Worm (Caenorhabditis elegans) whole organism, early embryonic: ENCODE results near the gene C54D10.9.

Experiments
- B0310.2 ChIP-seq: sonication (generic microtip); optimal IDR thresholded peaks from 2 replicates; lab custom pipeline; 2016; ENCODE audit warnings: mild to moderate bottlenecking, missing genetic modification characterization, missing compliant biosample characterization
- F13C5.2 ChIP-seq: sonication (generic microtip); optimal IDR thresholded peaks from 2 replicates; lab custom pipeline; 2017; ENCODE audit warnings: mild to moderate bottlenecking, missing genetic modification characterization, inconsistent platforms, missing compliant biosample characterization
- aly-1 ChIP-seq: sonication (generic microtip); optimal IDR thresholded peaks from 2 replicates; lab custom pipeline; 2016; ENCODE audit warnings: missing genetic modification characterization, missing compliant biosample characterization
- ama-1 ChIP-seq: fragments of 150-350 bp; optimal IDR thresholded peaks from 2 replicates; lab custom pipeline; 2014
- ceh-13 ChIP-seq: fragments of 200-800 bp; sonication (Bioruptor generic); optimal IDR thresholded peaks from 2 replicates; lab custom pipeline; 2018; ENCODE audit warnings: mild to moderate bottlenecking, missing genetic modification characterization, missing compliant biosample characterization
- ceh-36 ChIP-seq: sonication (generic microtip); optimal IDR thresholded peaks from 2 replicates; lab custom pipeline; 2016; ENCODE audit warnings: missing genetic modification characterization, inconsistent platforms, missing compliant biosample characterization
- ets-7 ChIP-seq: sonication (generic microtip); optimal IDR thresholded peaks from 2 replicates; lab custom pipeline; 2016; ENCODE audit warnings: missing genotype, missing genetic modification characterization, missing compliant biosample characterization
- flt-1 ChIP-seq: fragments of 200-800 bp; sonication (Bioruptor generic); IDR thresholded peaks from 2 replicates; pipeline ENCODE4 v1.3.6; 2022; ENCODE audit warnings: missing genetic modification characterization, missing compliant biosample characterization
- hmbx-1 ChIP-seq: sonication (generic microtip); optimal IDR thresholded peaks from 2 replicates; lab custom pipeline; 2016; ENCODE audit warnings: mild to moderate bottlenecking, missing genetic modification characterization, missing compliant biosample characterization
- hmg-4 ChIP-seq: fragments of 200-800 bp; sonication (Bioruptor generic); optimal IDR thresholded peaks from 2 replicates; lab custom pipeline; 2018; ENCODE audit warnings: mild to moderate bottlenecking, missing genetic modification characterization, missing compliant biosample characterization
- hnd-1 ChIP-seq: sonication (generic microtip); optimal IDR thresholded peaks from 2 replicates; lab custom pipeline; 2016; ENCODE audit warnings: missing genetic modification characterization, missing compliant biosample characterization
- pes-1 ChIP-seq: fragments of 200-800 bp; sonication (Bioruptor generic); IDR thresholded peaks from 2 replicates; pipeline ENCODE4 v1.3.6; 2022; ENCODE audit warnings: missing genetic modification reagents, missing genetic modification characterization, missing compliant biosample characterization
- scrt-1 ChIP-seq: fragments of 200-800 bp; sonication (Bioruptor generic); IDR thresholded peaks from 2 replicates; pipeline ENCODE4 v1.3.6; 2022; ENCODE audit warnings: missing genetic modification characterization, missing compliant biosample characterization
- sea-1 ChIP-seq: fragments of 200-800 bp; sonication (Bioruptor generic); conservative IDR thresholded peaks from 2 replicates; pipeline ENCODE4 v1.3.6; 2022; ENCODE audit warnings: missing genetic modification characterization, missing compliant biosample characterization
- tbx-11 ChIP-seq: fragments of 200-800 bp; sonication (Bioruptor generic); IDR thresholded peaks from 2 replicates; pipeline ENCODE4 v1.3.6; 2022; ENCODE audit warnings: missing genetic modification characterization, missing compliant biosample characterization
- tbx-37 ChIP-seq: fragments of 200-800 bp; sonication (Bioruptor generic); conservative IDR thresholded peaks from 2 replicates; pipeline ENCODE4 v1.3.6; 2022; ENCODE audit warnings: missing genetic modification reagents, missing genetic modification characterization, missing compliant biosample characterization
- tra-4 ChIP-seq: sonication (generic microtip); optimal IDR thresholded peaks from 2 replicates; lab custom pipeline; 2017; ENCODE audit warnings: missing genetic modification characterization, missing compliant biosample characterization

C54D10.9 gene

DNA sequence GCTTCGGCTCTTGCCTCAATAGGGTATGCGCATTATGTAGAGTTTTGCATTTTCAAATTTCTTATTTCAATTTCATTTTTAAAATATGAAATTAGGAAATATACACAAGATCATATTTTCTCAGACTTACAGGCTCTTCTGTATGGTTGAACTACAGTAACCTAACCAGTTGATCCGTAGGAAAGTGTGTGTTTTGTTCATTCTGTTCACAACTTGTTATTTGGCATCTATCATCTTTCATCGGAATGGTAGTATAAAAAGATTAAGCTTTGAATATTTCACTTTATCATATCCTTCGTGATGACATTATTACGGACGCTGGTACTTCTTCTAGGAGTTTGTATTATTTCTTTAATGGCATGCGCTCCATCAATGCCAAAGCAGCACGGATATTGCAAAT is 41.0 kb upstream of the C54D10.9 start, which contains the start of gene K01D12.10:
TSS of gene K01D12.10 (plus strand) at position 301 of the 400 bp plus-strand sequence.
- TF ChIP-seq pes-1 (GFP tag; lab: Robert Waterston, UW) (no peak), hnd-1 (tag; lab: Kevin White, UChicago) (no peak), hmbx-1 (no peak), scrt-1 (GFP tag; lab: Robert Waterston, UW) (no peak), F13C5.2 (tag; lab: Kevin White, UChicago) (no peak), tbx-11 (GFP tag; lab: Robert Waterston, UW) (no peak), ama-1 (no peak), sea-1 (GFP tag; lab: Robert Waterston, UW) (no peak), aly-1 (tag; lab: Kevin White, UChicago) (no peak), ceh-36 (tag; lab: Kevin White, UChicago) (no peak), tbx-37 (GFP tag; lab: Robert Waterston, UW) (no peak), B0310.2 (tag; lab: Kevin White, UChicago) (no peak), flt-1 (no peak), tra-4 (tag; lab: Kevin White, UChicago) (no peak), ets-7 (no peak)

DNA sequence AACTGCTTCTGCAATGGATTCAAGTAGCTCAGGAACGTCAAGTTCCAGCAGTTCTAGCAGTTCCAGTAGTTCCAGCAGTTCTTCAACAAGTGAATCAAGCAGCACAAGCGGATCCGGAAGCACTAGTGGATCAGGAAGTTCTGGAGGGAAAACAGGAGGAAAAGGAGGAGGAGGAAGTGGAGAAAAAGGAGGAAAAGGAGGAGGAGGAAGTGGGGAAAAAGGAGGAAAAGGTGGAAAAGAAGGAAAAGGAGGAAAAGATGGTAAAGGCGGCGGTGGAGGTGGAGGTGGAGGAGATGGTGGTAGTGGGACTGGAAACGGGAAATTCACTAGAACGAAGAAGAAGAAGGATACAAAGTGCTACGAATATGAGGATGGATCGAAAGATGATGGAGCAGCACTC is 40.4 kb upstream of the C54D10.9 start:
- TF ChIP-seq hnd-1 (tag; lab: Kevin White, UChicago) (no peak), scrt-1 (GFP tag; lab: Robert Waterston, UW) (no peak), hmbx-1 (no peak), ets-7 (no peak), ceh-36 (tag; lab: Kevin White, UChicago) (no peak), tbx-11 (GFP tag; lab: Robert Waterston, UW) (no peak), B0310.2 (tag; lab: Kevin White, UChicago) (no peak), tbx-37 (GFP tag; lab: Robert Waterston, UW) (no peak), flt-1 (no peak), pes-1 (GFP tag; lab: Robert Waterston, UW) (no peak), tra-4 (tag; lab: Kevin White, UChicago) (no peak), hmg-4 (GFP tag; lab: Kevin White, UChicago) (no peak), aly-1 (tag; lab: Kevin White, UChicago) (no peak), ama-1 (no peak), sea-1 (GFP tag; lab: Robert Waterston, UW) (no peak), F13C5.2 (tag; lab: Kevin White, UChicago) (no peak), ceh-13 (no peak)

DNA sequence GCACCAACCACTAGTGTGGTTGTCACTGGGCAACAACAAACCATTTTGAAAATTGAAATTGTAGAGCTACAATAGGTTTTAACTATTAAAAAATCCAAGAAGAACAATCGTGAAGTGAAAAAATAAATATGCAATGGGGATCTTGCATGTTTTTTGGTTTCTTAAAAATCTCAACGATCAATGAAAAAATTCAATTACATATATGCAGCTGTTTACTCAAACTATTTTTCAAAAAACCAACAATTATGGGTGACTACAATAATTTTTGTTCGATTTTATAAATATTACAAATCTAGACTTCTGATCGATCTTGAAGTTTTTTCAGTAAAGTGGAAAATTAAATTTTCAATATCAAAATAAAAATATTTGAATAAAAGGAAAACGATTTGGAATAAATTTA is 38.4 kb upstream of the C54D10.9 start, which contains the start of gene cdr-4:
TSS of gene cdr-4 (minus strand) at position 101 of the 400 bp plus-strand sequence.
- TF ChIP-seq ets-7: no peak
- no peak for TF ChIP-seq sea-1 (GFP tag; lab: Robert Waterston, UW)
- no peak for TF ChIP-seq aly-1 (tag; lab: Kevin White, UChicago)
- no peak for TF ChIP-seq ceh-13
- TF ChIP-seq tbx-37 (GFP tag; lab: Robert Waterston, UW): no peak
- TF ChIP-seq hmbx-1: no peak
- TF ChIP-seq tra-4 (tag; lab: Kevin White, UChicago): no peak
- no peak for TF ChIP-seq pes-1 (GFP tag; lab: Robert Waterston, UW)

DNA sequence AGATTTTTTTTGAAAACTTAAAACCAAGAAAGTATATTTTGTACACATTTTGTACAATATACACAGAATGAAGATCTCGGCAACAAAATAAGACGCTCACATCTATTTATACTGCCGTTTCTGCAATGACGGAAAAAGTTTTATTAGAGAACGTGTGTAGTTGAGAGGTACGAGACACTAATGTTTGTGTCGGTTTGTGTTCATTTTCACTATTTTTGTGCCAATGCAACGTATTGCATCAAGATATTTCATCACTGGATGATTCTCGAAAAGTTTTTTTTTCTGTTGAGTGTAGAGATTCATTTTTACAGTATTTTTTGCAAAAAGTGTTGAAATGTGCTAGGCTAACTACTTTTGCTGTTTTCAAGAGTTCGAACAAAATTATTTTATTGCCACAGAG is 38.0 kb upstream of the C54D10.9 start:
- TF ChIP-seq flt-1 (no peak), ama-1 (no peak), F13C5.2 (tag; lab: Kevin White, UChicago) (no peak), hmbx-1 (no peak), ceh-13 (no peak), sea-1 (GFP tag; lab: Robert Waterston, UW) (no peak), B0310.2 (tag; lab: Kevin White, UChicago) (no peak), ceh-36 (tag; lab: Kevin White, UChicago) (no peak), hmg-4 (GFP tag; lab: Kevin White, UChicago) (no peak), hnd-1 (tag; lab: Kevin White, UChicago) (no peak), tra-4 (tag; lab: Kevin White, UChicago) (no peak), aly-1 (tag; lab: Kevin White, UChicago) (no peak), tbx-11 (GFP tag; lab: Robert Waterston, UW) (no peak), pes-1 (GFP tag; lab: Robert Waterston, UW) (no peak), ets-7 (no peak)

DNA sequence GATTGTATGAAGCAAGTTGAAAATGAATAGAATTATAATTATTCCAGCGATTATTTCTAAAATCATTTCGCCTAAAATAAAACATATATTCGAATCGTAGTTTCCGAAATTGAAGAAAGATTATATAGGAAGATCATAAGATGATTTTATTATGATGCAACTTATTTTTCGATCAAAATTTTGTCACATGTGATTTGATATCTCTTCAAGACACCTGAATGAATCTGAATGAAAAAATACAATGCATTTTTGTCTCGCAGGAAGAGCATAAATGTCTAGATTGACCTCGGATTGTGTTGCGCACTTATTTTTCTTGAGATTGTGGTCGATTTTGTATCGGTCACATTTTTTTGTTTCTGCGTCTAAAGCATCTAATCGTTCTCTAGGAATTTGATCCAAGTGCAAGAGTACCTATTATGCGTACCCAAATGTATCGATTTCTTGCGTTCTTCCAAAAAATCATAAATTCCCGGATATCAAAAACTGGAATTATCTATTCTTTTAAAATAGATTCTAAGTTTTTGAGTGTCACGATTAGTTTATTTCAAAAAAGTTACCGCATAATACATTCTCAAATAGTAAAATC is 36.4 kb upstream of the C54D10.9 start, which contains the start of gene hrg-2:
TSS of gene hrg-2 (minus strand) at position 98 of the 586 bp plus-strand sequence.
- TF ChIP-seq hmbx-1: no peak
- no peak for TF ChIP-seq hmg-4 (GFP tag; lab: Kevin White, UChicago)
- TF ChIP-seq flt-1: no peak
- TF ChIP-seq tbx-37 (GFP tag; lab: Robert Waterston, UW): no peak
- TF ChIP-seq scrt-1 (GFP tag; lab: Robert Waterston, UW): no peak
- TF ChIP-seq hnd-1 (tag; lab: Kevin White, UChicago): no peak
- no peak for TF ChIP-seq aly-1 (tag; lab: Kevin White, UChicago)
- no peak for TF ChIP-seq tbx-11 (GFP tag; lab: Robert Waterston, UW)
- TF ChIP-seq ets-7: no peak

DNA sequence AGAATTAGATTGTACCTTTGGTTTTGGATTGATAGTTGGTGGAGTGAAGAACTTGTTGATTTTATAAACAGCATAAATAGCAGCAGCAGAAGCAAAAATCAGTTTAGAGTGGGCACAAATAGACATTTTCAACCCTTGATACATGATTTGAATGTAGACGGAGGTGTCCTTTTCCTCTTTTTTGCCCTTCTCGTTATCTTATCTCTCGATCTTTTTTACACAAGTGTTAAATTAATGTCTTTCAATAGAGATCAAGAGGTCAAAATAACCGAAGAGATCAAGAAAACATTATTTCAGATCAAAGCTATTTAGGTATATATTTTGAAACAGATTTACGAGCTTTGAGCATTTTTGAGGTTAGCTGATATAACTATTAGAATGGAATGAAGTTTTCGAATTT is 35.0 kb upstream of the C54D10.9 start, which contains the start of gene cdr-7:
TSS of gene cdr-7 (minus strand) at position 205 of the 400 bp plus-strand sequence.
- no peak for TF ChIP-seq sea-1 (GFP tag; lab: Robert Waterston, UW)
- TF ChIP-seq scrt-1 (GFP tag; lab: Robert Waterston, UW): no peak
- no peak for TF ChIP-seq F13C5.2 (tag; lab: Kevin White, UChicago)
- TF ChIP-seq tbx-37 (GFP tag; lab: Robert Waterston, UW): no peak
- TF ChIP-seq tra-4 (tag; lab: Kevin White, UChicago): no peak
- TF ChIP-seq hnd-1 (tag; lab: Kevin White, UChicago): no peak
- no peak for TF ChIP-seq aly-1 (tag; lab: Kevin White, UChicago)
- no peak for TF ChIP-seq hmbx-1
- TF ChIP-seq tbx-11 (GFP tag; lab: Robert Waterston, UW): no peak

DNA sequence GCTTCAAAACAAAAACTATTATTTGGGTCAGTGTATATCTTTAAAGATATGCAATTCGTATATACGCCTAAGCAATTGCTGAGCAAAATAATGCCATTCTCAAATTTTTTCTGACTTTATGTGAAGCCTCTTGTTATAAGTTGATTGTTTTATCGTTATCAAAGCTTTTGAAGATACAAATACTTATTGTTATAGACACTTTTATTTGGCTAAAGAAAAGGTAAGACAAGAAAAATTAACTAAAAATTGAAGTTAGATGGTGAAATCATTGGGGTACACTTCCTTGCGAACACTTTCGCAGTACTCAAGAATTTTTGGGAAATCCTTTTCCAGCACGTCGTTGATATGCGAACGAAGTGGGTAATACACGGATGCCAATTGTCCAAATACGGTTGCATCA is 34.6 kb upstream of the C54D10.9 start:
- TF ChIP-seq tbx-37 (GFP tag; lab: Robert Waterston, UW): no peak
- no peak for TF ChIP-seq F13C5.2 (tag; lab: Kevin White, UChicago)
- TF ChIP-seq tbx-11 (GFP tag; lab: Robert Waterston, UW): no peak
- TF ChIP-seq ceh-36 (tag; lab: Kevin White, UChicago): no peak
- no peak for TF ChIP-seq B0310.2 (tag; lab: Kevin White, UChicago)
- no peak for TF ChIP-seq pes-1 (GFP tag; lab: Robert Waterston, UW)
- no peak for TF ChIP-seq ceh-13
- no peak for TF ChIP-seq ets-7
- no peak for TF ChIP-seq flt-1
- no peak for TF ChIP-seq ama-1
- TF ChIP-seq sea-1 (GFP tag; lab: Robert Waterston, UW): no peak
- TF ChIP-seq aly-1 (tag; lab: Kevin White, UChicago): no peak
- no peak for TF ChIP-seq hmg-4 (GFP tag; lab: Kevin White, UChicago)
- no peak for TF ChIP-seq scrt-1 (GFP tag; lab: Robert Waterston, UW)
- no peak for TF ChIP-seq hmbx-1
- no peak for TF ChIP-seq hnd-1 (tag; lab: Kevin White, UChicago)
- TF ChIP-seq tra-4 (tag; lab: Kevin White, UChicago): no peak
